Fruit fly (Drosophila melanogaster) whole organism, embryonic: ENCODE results near the gene mRpL48.
A peak's percentile ranks its signal among the peaks of the same experiment; 100 is the strongest.

Experiments
- Asciz ChIP-seq: fragments of 200-800 bp; sonication (Bioruptor generic); optimal IDR thresholded peaks from 2 replicates; lab custom pipeline; 2017; ENCODE audit warnings: missing biosample characterization, mild to moderate bottlenecking, missing genetic modification characterization, missing genetic modification reagents
- Awh ChIP-seq: fragments of 200-800 bp; sonication (Bioruptor generic); IDR thresholded peaks from 2 replicates; pipeline ENCODE4, ENCODE4 v1.3.6; 2022; ENCODE audit warnings: missing biosample characterization, missing genetic modification characterization
- BtbVII ChIP-seq: fragments of 200-800 bp; sonication (Bioruptor generic); optimal IDR thresholded peaks from 3 replicates; lab custom pipeline; 2017; ENCODE audit warnings: missing biosample characterization, mild to moderate bottlenecking, missing genetic modification characterization
- CG10147 ChIP-seq: fragments of 200-800 bp; sonication (Bioruptor generic); optimal IDR thresholded peaks from 2 replicates; lab custom pipeline; 2019; ENCODE audit warnings: missing biosample characterization, mild to moderate bottlenecking, missing genetic modification characterization, moderate library complexity
- CG10209 ChIP-seq: fragments of 200-800 bp; sonication (Bioruptor generic); optimal IDR thresholded peaks from 3 replicates; lab custom pipeline; 2017; ENCODE audit warnings: missing biosample characterization, mild to moderate bottlenecking, missing genetic modification characterization, missing genetic modification reagents
- CG12391 ChIP-seq: fragments of 200-800 bp; sonication (Bioruptor generic); optimal IDR thresholded peaks from 3 replicates; lab custom pipeline; 2018; ENCODE audit warnings: missing biosample characterization, mild to moderate bottlenecking, missing genetic modification characterization, moderate library complexity
- CG12659 ChIP-seq: fragments of 200-800 bp; sonication (Bioruptor generic); optimal IDR thresholded peaks from 3 replicates; lab custom pipeline; 2017; ENCODE audit warnings: mild to moderate bottlenecking, missing biosample characterization, missing genetic modification reagents, missing genetic modification characterization
- CG12744 ChIP-seq: fragments of 200-800 bp; sonication (Bioruptor generic); optimal IDR thresholded peaks from 2 replicates; lab custom pipeline; 2016; ENCODE audit warnings: missing biosample characterization, missing genetic modification characterization
- CG15011 ChIP-seq: fragments of 200-800 bp; sonication (Bioruptor generic); optimal IDR thresholded peaks from 3 replicates; lab custom pipeline; 2018; ENCODE audit warnings: missing biosample characterization, mild to moderate bottlenecking, missing genetic modification characterization
- CG1647 ChIP-seq: fragments of 200-800 bp; sonication (Bioruptor generic); optimal IDR thresholded peaks from 3 replicates; lab custom pipeline; 2016; ENCODE audit warnings: missing biosample characterization, missing genetic modification characterization
- CG16815 ChIP-seq: fragments of 200-800 bp; sonication (Bioruptor generic); optimal IDR thresholded peaks from 3 replicates; lab custom pipeline; 2017; ENCODE audit warnings: missing biosample characterization, mild to moderate bottlenecking, missing genetic modification characterization
- CG18619 ChIP-seq: fragments of 200-800 bp; sonication (Bioruptor generic); optimal IDR thresholded peaks from 3 replicates; lab custom pipeline; 2017; ENCODE audit warnings: missing biosample characterization, mild to moderate bottlenecking, missing genetic modification characterization
- CG2202 ChIP-seq: fragments of 200-800 bp; sonication (Bioruptor generic); optimal IDR thresholded peaks from 2 replicates; lab custom pipeline; 2018; ENCODE audit warnings: missing biosample characterization, mild to moderate bottlenecking, missing genetic modification characterization
- CG2889 ChIP-seq: fragments of 200-800 bp; sonication (Bioruptor generic); IDR thresholded peaks from 3 replicates; pipeline ENCODE4 v1.3.6; 2022; ENCODE audit warnings: missing biosample characterization, missing genetic modification characterization
- CG3163 ChIP-seq: fragments of 200-800 bp; sonication (Bioruptor generic); optimal IDR thresholded peaks from 3 replicates; lab custom pipeline; 2016; ENCODE audit warnings: missing biosample characterization, missing genetic modification characterization
- CG33557 ChIP-seq: fragments of 200-800 bp; sonication (Bioruptor generic); optimal IDR thresholded peaks from 2 replicates; lab custom pipeline; 2019; ENCODE audit warnings: missing biosample characterization, mild to moderate bottlenecking, missing genetic modification characterization, moderate library complexity
- CG34422 ChIP-seq: fragments of 200-800 bp; sonication (Bioruptor generic); IDR thresholded peaks from 3 replicates; pipeline ENCODE4 v1.3.6; 2022; ENCODE audit warnings: missing biosample characterization, missing genetic modification characterization
- CG4328 ChIP-seq: fragments of 200-800 bp; sonication (Bioruptor generic); optimal IDR thresholded peaks from 3 replicates; lab custom pipeline; 2017; ENCODE audit warnings: missing biosample characterization, missing genetic modification reagents, missing genetic modification characterization
- CG5953 ChIP-seq: fragments of 200-800 bp; sonication (Bioruptor generic); IDR thresholded peaks from 2 replicates; pipeline ENCODE4 v1.3.6; 2022; ENCODE audit warnings: missing biosample characterization, missing genetic modification characterization
- CG8478 ChIP-seq: fragments of >200 bp; optimal IDR thresholded peaks from 2 replicates; lab custom pipeline; 2018
- CG8765 ChIP-seq: fragments of 200-800 bp; sonication (Bioruptor generic); IDR thresholded peaks from 2 replicates; pipeline ENCODE4 v1.3.6; 2022; ENCODE audit warnings: missing biosample characterization, missing genetic modification characterization
- CG9932 ChIP-seq: fragments of 200-800 bp; sonication (Bioruptor generic); IDR thresholded peaks from 2 replicates; pipeline ENCODE4 v1.3.6; 2022; ENCODE audit warnings: missing biosample characterization, missing genetic modification characterization
- Camta ChIP-seq: fragments of 200-800 bp; sonication (Bioruptor generic); optimal IDR thresholded peaks from 2 replicates; lab custom pipeline; 2016; ENCODE audit warnings: missing biosample characterization, missing genetic modification characterization
- Dll ChIP-seq: fragments of 200-800 bp; sonication (Bioruptor generic); IDR thresholded peaks from 4 replicates; pipeline ENCODE4 v1.3.6; 2022; ENCODE audit warnings: missing biosample characterization, missing genetic modification characterization; ENCODE audit not compliant: partially characterized antibody
- Ets97D ChIP-seq: fragments of 200-800 bp; sonication (Bioruptor generic); optimal IDR thresholded peaks from 3 replicates; lab custom pipeline; 2016; ENCODE audit warnings: missing biosample characterization, missing genetic modification characterization
- Lim3 ChIP-seq: fragments of 200-800 bp; sonication (Bioruptor generic); IDR thresholded peaks from 2 replicates; pipeline ENCODE4 v1.3.6; 2022; ENCODE audit warnings: missing biosample characterization, missing genetic modification characterization
- Nf-YC ChIP-seq: fragments of 200-800 bp; optimal IDR thresholded peaks from 3 replicates; lab custom pipeline; 2019; ENCODE audit warnings: missing biosample characterization, mild to moderate bottlenecking, missing genetic modification characterization, moderate library complexity
- Side ChIP-seq: fragments of 200-800 bp; sonication (Bioruptor generic); optimal IDR thresholded peaks from 2 replicates; lab custom pipeline; 2016; ENCODE audit warnings: missing biosample characterization, missing genetic modification characterization
- TFAM ChIP-seq: fragments of 200-800 bp; sonication (Bioruptor generic); optimal IDR thresholded peaks from 2 replicates; lab custom pipeline; 2017; ENCODE audit warnings: missing biosample characterization, missing genetic modification characterization, inconsistent platforms
- al ChIP-seq: fragments of 200-800 bp; sonication (Bioruptor generic); IDR thresholded peaks from 2 replicates; pipeline ENCODE4 v1.3.6; 2022; ENCODE audit warnings: missing biosample characterization, missing genetic modification characterization
- bbx ChIP-seq: fragments of 200-800 bp; sonication (Bioruptor generic); IDR thresholded peaks from 2 replicates; pipeline ENCODE4 v1.3.6; 2022; ENCODE audit warnings: missing biosample characterization, missing genetic modification characterization; ENCODE audit not compliant: partially characterized antibody
- bcd ChIP-seq: fragments of 200-800 bp; sonication (Bioruptor generic); optimal IDR thresholded peaks from 2 replicates; lab custom pipeline; 2017; ENCODE audit warnings: missing biosample characterization, mild to moderate bottlenecking, missing genetic modification characterization
- bowl ChIP-seq: fragments of 200-800 bp; sonication (Bioruptor generic); IDR thresholded peaks from 2 replicates; pipeline ENCODE4 v1.3.6; 2022; ENCODE audit warnings: missing biosample characterization, missing genetic modification characterization
- btn ChIP-seq: fragments of 200-800 bp; sonication (Bioruptor generic); optimal IDR thresholded peaks from 2 replicates; lab custom pipeline; 2016; ENCODE audit warnings: missing biosample characterization, missing genetic modification characterization
- caup ChIP-seq: fragments of 200-800 bp; sonication (Bioruptor generic); optimal IDR thresholded peaks from 3 replicates; lab custom pipeline; 2017; ENCODE audit warnings: missing biosample characterization, mild to moderate bottlenecking, missing genetic modification characterization, moderate library complexity; ENCODE audit not compliant: severe bottlenecking
- ewg ChIP-seq: fragments of 200-800 bp; sonication (Bioruptor generic); optimal IDR thresholded peaks from 3 replicates; lab custom pipeline; 2017; ENCODE audit warnings: mild to moderate bottlenecking, missing biosample characterization, missing genetic modification reagents, missing genetic modification characterization
- fd96Cb ChIP-seq: fragments of 200-800 bp; sonication (Bioruptor generic); optimal IDR thresholded peaks from 2 replicates; lab custom pipeline; 2018; ENCODE audit warnings: missing biosample characterization, mild to moderate bottlenecking, missing genetic modification characterization, moderate library complexity
- gem ChIP-seq: fragments of 200-800 bp; sonication (Bioruptor generic); optimal IDR thresholded peaks from 2 replicates; lab custom pipeline; 2019; ENCODE audit warnings: missing biosample characterization, mild to moderate bottlenecking, missing genetic modification characterization, moderate library complexity
- jigr1 ChIP-seq: fragments of 200-800 bp; sonication (Bioruptor generic); IDR thresholded peaks from 3 replicates; pipeline ENCODE4 v1.3.6; 2022; ENCODE audit warnings: missing biosample characterization, missing genetic modification characterization
- knrl ChIP-seq: fragments of 200-800 bp; sonication (Bioruptor generic); IDR thresholded peaks from 3 replicates; pipeline ENCODE4 v1.3.6; 2022; ENCODE audit warnings: missing biosample characterization, missing genetic modification characterization; ENCODE audit not compliant: partially characterized antibody
- nom ChIP-seq: fragments of 200-800 bp; sonication (Bioruptor generic); optimal IDR thresholded peaks from 2 replicates; lab custom pipeline; 2017; ENCODE audit warnings: missing biosample characterization, missing genetic modification characterization, mild to moderate bottlenecking, moderate library complexity, missing genetic modification reagents
- oc ChIP-seq: fragments of 200-800 bp; sonication (Bioruptor generic); optimal IDR thresholded peaks from 2 replicates; lab custom pipeline; 2018; ENCODE audit warnings: missing biosample characterization, mild to moderate bottlenecking, missing genetic modification characterization, moderate library complexity
- pb ChIP-seq: fragments of 200-800 bp; sonication (Bioruptor generic); optimal IDR thresholded peaks from 3 replicates; lab custom pipeline; 2016; ENCODE audit warnings: missing biosample characterization, missing genetic modification characterization
- pho ChIP-seq: fragments of 200-800 bp; sonication (Bioruptor generic); optimal IDR thresholded peaks from 2 replicates; lab custom pipeline; 2016; ENCODE audit warnings: missing biosample characterization, missing genetic modification characterization
- schlank ChIP-seq: fragments of 200-800 bp; sonication (Bioruptor generic); optimal IDR thresholded peaks from 2 replicates; lab custom pipeline; 2018; ENCODE audit warnings: missing biosample characterization, mild to moderate bottlenecking, missing genetic modification characterization
- sd ChIP-seq: fragments of 200-800 bp; sonication (Bioruptor generic); optimal IDR thresholded peaks from 3 replicates; lab custom pipeline; 2018; ENCODE audit warnings: missing biosample characterization, mild to moderate bottlenecking, missing genetic modification characterization, moderate library complexity
- sqz ChIP-seq: fragments of 200-800 bp; sonication (Bioruptor generic); optimal IDR thresholded peaks from 3 replicates; lab custom pipeline; 2018; ENCODE audit warnings: missing biosample characterization, mild to moderate bottlenecking, missing genetic modification characterization
- ssp ChIP-seq: fragments of 200-800 bp; sonication (Bioruptor generic); IDR thresholded peaks from 2 replicates; pipeline ENCODE4 v1.3.6; 2022; ENCODE audit warnings: missing biosample characterization, missing genetic modification characterization
- unc-4 ChIP-seq: fragments of 200-800 bp; sonication (Bioruptor generic); IDR thresholded peaks from 2 replicates; pipeline ENCODE4 v1.3.6; 2022; ENCODE audit warnings: missing biosample characterization, missing genetic modification characterization; ENCODE audit not compliant: partially characterized antibody

The mRpL48 gene

DNA sequence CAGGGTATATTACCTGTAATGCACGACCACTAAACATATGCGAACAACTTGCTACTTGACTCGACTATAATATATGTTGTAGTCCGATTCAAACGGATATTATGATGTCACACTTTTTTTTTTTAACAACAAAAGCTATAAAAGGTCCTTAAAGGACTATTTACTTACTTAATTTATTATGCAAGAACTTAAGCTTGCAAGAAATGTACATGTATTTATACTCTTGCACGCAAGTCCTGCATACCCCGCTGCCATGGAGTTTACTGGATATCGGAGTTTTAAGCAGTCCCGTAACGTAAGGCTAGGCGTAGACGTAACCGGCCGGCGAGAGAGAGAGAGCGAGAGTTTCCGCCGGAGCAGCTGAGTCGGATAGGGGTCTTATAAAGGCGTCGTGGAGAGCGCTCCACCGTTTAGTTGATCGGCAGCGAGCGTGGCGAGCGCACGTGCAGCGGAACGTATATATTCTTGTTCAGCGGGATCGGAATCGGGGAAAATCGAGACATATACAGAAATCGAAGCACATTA lies 26.9 kb downstream of the mRpL48 start (continued):
- TF ChIP-seq CG10209 (GFP tag; lab: Kevin White, UChicago): peak; percentile 89
- TF ChIP-seq nom (GFP tag; lab: Kevin White, UChicago): peak; percentile 12
- TF ChIP-seq CG15011 (GFP tag; lab: Kevin White, UChicago): peak; percentile 78
- TF ChIP-seq btn (GFP tag; lab: Kevin White, UChicago): peak; percentile 78
- peak; percentile 88 for TF ChIP-seq CG34422 (GFP tag; lab: Robert Waterston, UW)
- TF ChIP-seq jigr1: peak; percentile 86; the same call in 2 of the 3 replicates
- no peak for TF ChIP-seq Dll (GFP tag; lab: Robert Waterston, UW)
- TF ChIP-seq sqz (GFP tag; lab: Kevin White, UChicago): no peak
- peak; percentile 47; the same call in 1 of the 2 replicates for TF ChIP-seq Lim3 (GFP tag; lab: Robert Waterston, UW)
- peak; percentile 79 for TF ChIP-seq CG9932 (GFP tag; lab: Robert Waterston, UW)
- no peak for TF ChIP-seq CG8478 (lab: Kevin White, UChicago)
- peak; percentile 84 for TF ChIP-seq CG12659 (GFP tag; lab: Kevin White, UChicago)
- peak; percentile 83 for TF ChIP-seq CG12744
- TF ChIP-seq CG3163: peak; percentile 73
- peak; percentile 80 for TF ChIP-seq Asciz (GFP tag; lab: Kevin White, UChicago)
- TF ChIP-seq CG1647: peak; percentile 62
- TF ChIP-seq BtbVII (GFP tag; lab: Kevin White, UChicago): peak; percentile 76
- TF ChIP-seq CG8765: peak; percentile 68; the same call in 1 of the 2 replicates
- peak; percentile 79 for TF ChIP-seq CG2889 (GFP tag; lab: Robert Waterston, UW)
- TF ChIP-seq caup (GFP tag; lab: Kevin White, UChicago): peak; percentile 70
- TF ChIP-seq pb: peak; percentile 81
- TF ChIP-seq gem (tag; lab: Kevin White, UChicago): peak; percentile 94
- TF ChIP-seq bowl (GFP tag; lab: Robert Waterston, UW): no peak
- peak; percentile 87 for TF ChIP-seq bcd
- TF ChIP-seq bbx (GFP tag; lab: Robert Waterston, UW): peak; percentile 62
- peak; percentile 90 for TF ChIP-seq oc (tag; lab: Kevin White, UChicago)
- TF ChIP-seq ssp: peak; percentile 79
- TF ChIP-seq al (GFP tag; lab: Robert Waterston, UW): peak; percentile 76; the same call in 1 of the 2 replicates
- TF ChIP-seq ewg: peak; percentile 89
- TF ChIP-seq Awh (GFP tag; lab: Robert Waterston, UW): peak; percentile 79; the same call in 1 of the 2 replicates
- TF ChIP-seq CG4328 (GFP tag; lab: Kevin White, UChicago): no peak
- TF ChIP-seq Nf-YC: no peak
- TF ChIP-seq pho (GFP tag; lab: Kevin White, UChicago): peak; percentile 86
- peak; percentile 90 for TF ChIP-seq CG16815 (GFP tag; lab: Kevin White, UChicago)
- TF ChIP-seq CG33557 (GFP tag; lab: Kevin White, UChicago): no peak
- TF ChIP-seq fd96Cb: peak; percentile 92
- TF ChIP-seq sd: peak; percentile 52
- peak; percentile 89 for TF ChIP-seq CG18619 (GFP tag; lab: Kevin White, UChicago)
- peak; percentile 93 for TF ChIP-seq Camta
- TF ChIP-seq CG5953 (GFP tag; lab: Robert Waterston, UW): peak; percentile 71; the same call in 1 of the 2 replicates
- TF ChIP-seq unc-4: 0 out of 2 replicates have a peak, but pooled peaks have one; percentile 32
- no peak for TF ChIP-seq knrl (GFP tag; lab: Robert Waterston, UW)
- TF ChIP-seq CG12391: peak; percentile 91
- peak; percentile 59 for TF ChIP-seq Ets97D (GFP tag; lab: Kevin White, UChicago)
- peak; percentile 68 for TF ChIP-seq TFAM (GFP tag; lab: Kevin White, UChicago)
- TF ChIP-seq schlank (tag; lab: Kevin White, UChicago): peak; percentile 54
- peak; percentile 69 for TF ChIP-seq CG2202 (tag; lab: Kevin White, UChicago)
- peak; percentile 88 for TF ChIP-seq Side
- TF ChIP-seq CG10147: peak; percentile 66
